Worm (Caenorhabditis elegans) whole organism, L4/young adult: Measurements from ENCODE around the gene srg-10.

ENCODE experiments used
- W03F9.2 ChIP-seq: fragments of 150-350 bp; optimal IDR thresholded peaks from 2 replicates; lab custom pipeline; 2014; ENCODE audit warnings: missing biosample characterization, missing genetic modification characterization
- him-1 ChIP-seq: sonication (generic microtip); optimal IDR thresholded peaks from 2 replicates; lab custom pipeline; 2016; ENCODE audit warnings: missing genotype, missing genetic modification reagents, missing genetic modification characterization, missing compliant biosample characterization

DNA sequence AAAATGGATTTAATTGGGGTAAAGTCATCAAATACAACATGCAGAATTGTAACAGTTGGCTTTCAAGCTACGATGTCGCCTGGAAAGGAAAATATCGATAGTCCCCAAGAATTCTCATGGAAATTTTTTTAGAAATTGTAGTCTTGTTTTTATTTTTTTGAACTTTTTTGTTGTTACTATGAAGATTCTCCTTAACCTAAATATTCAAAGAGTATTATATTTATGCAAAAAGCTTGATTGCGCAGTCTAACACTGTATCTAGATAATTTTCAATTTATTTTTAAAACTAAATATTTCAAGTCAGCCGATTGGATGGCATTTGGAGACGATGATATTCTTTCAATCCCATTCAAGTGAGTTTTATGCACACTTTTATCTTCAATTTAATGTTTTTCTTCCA lies 27.6 kb downstream of the srg-10 start, which contains the start of gene pgap-2:
- TF ChIP-seq him-1 (tag; lab: Kevin White, UChicago), result no peak
- no peak for TF ChIP-seq W03F9.2 (tag; lab: Kevin White, UChicago)
